Worm (Caenorhabditis elegans): ENCODE results near the gene amt-2.

amt-2 gene

ce11 chrIV:13079119-13079518 is 36.9 kb downstream of the amt-2 start, which contains the start of gene C39E9.8:
Gene C39E9.8 (plus strand): TSS chrIV:13079446.
- TF ChIP-seq nhr-28 (tag; optimal IDR thresholded peaks at IDR 0.05) (peak; percentile 76), set-16 (GFP tag; IDR thresholded peaks at IDR 0.05) (no peak), hlh-11 (tag; optimal IDR thresholded peaks at IDR 0.05) (peak; percentile 67), dve-1 (tag; optimal IDR thresholded peaks at IDR 0.05; ENCODE audit: insufficient read depth) (peak; percentile 21), lin-39 (tag; optimal IDR thresholded peaks at IDR 0.05) (no peak), mxl-3 (GFP tag; optimal IDR thresholded peaks at IDR 0.05) (peak; percentile 60), cey-2 (tag; optimal IDR thresholded peaks at IDR 0.05; ENCODE audit: borderline replicate concordance, insufficient read depth) (peak; percentile 80), hlh-30 (tag; optimal IDR thresholded peaks at IDR 0.05; ENCODE audit: insufficient read depth) (peak; percentile 55), mdl-1 (tag; optimal IDR thresholded peaks at IDR 0.05) (peak in 1 of 2 experiments; percentile 28)

ce11 chrIV:13080185-13080584 is 38.0 kb downstream of the amt-2 start:
- peak in 1 of 2 experiments; percentile 5 for TF ChIP-seq mdl-1 (tag; optimal IDR thresholded peaks at IDR 0.05)
- no peak for TF ChIP-seq ztf-11 (tag; optimal IDR thresholded peaks at IDR 0.05)
- TF ChIP-seq nhr-28 (tag; optimal IDR thresholded peaks at IDR 0.05), result peak; percentile 92
- TF ChIP-seq hlh-11 (tag; optimal IDR thresholded peaks at IDR 0.05), result peak; percentile 20
- no peak for TF ChIP-seq duxl-1 (tag; optimal IDR thresholded peaks at IDR 0.05; ENCODE audit: poor library complexity)
- peak; percentile 89 for TF ChIP-seq nhr-11 (tag; optimal IDR thresholded peaks at IDR 0.05)

ce11 chrIV:13080861-13081260 is 38.7 kb downstream of the amt-2 start:
- TF ChIP-seq unc-62 (GFP tag; optimal IDR thresholded peaks at IDR 0.05 in 1 of 2) (peak in 1 of 2 experiments; percentile 94), unc-62 (tag; optimal IDR thresholded peaks at IDR 0.05) (no peak), mxl-2 (GFP tag; conservative IDR thresholded peaks at IDR 0.05) (no peak), nhr-25 (tag; optimal IDR thresholded peaks at IDR 0.05; ENCODE audit: borderline replicate concordance, insufficient read depth) (peak; percentile 8), aha-1 (tag) (peak; percentile 9)

ce11 chrIV:13082106-13082505 is 39.9 kb downstream of the amt-2 start:
- TF ChIP-seq lin-39 (tag; optimal IDR thresholded peaks at IDR 0.05) (no peak), duxl-1 (tag; optimal IDR thresholded peaks at IDR 0.05; ENCODE audit: poor library complexity) (no peak), egl-43 (GFP tag; IDR thresholded peaks at IDR 0.05) (0 out of 2 replicates have a peak, but pooled peaks have one; percentile 40), unc-62 (GFP tag; optimal IDR thresholded peaks at IDR 0.05 in 1 of 2) (peak in 1 of 2 experiments; percentile 98), unc-62 (tag; optimal IDR thresholded peaks at IDR 0.05) (no peak), ctbp-1 (GFP tag; IDR thresholded peaks at IDR 0.05) (0 out of 2 replicates have a peak, but pooled peaks have one; percentile 31), ama-1 (optimal IDR thresholded peaks at IDR 0.05) (peak; percentile 39), ceh-20 (GFP tag; IDR thresholded peaks at IDR 0.05) (0 out of 2 replicates have a peak, but pooled peaks have one; percentile 21), nhr-10 (tag; optimal IDR thresholded peaks at IDR 0.05) (no peak), D1046.2 (GFP tag; IDR thresholded peaks at IDR 0.05) (0 out of 2 replicates have a peak, but pooled peaks have one; percentile 17)

ce11 chrIV:13082836-13083763 is 40.9 kb downstream of the amt-2 start:
- TF ChIP-seq dmd-6 (GFP tag; IDR thresholded peaks at IDR 0.05) (0 out of 2 replicates have a peak, but pooled peaks have one; percentile 18), nhr-48 (tag; optimal IDR thresholded peaks at IDR 0.05) (peak; percentile 1), dve-1 (tag; optimal IDR thresholded peaks at IDR 0.05; ENCODE audit: insufficient read depth) (peak; percentile 39), zfp-3 (GFP tag; conservative IDR thresholded peaks at IDR 0.05) (peak; percentile 51; the same call in 1 of the 2 replicates), unc-62 (GFP tag; optimal IDR thresholded peaks at IDR 0.05 in 1 of 2) (peak in 1 of 2 experiments; percentile 86), unc-62 (tag; optimal IDR thresholded peaks at IDR 0.05) (no peak), ceh-20 (GFP tag; IDR thresholded peaks at IDR 0.05) (peak; percentile 41; the same call in 1 of the 2 replicates), nhr-25 (tag; optimal IDR thresholded peaks at IDR 0.05; ENCODE audit: borderline replicate concordance, insufficient read depth) (peak; percentile 81), jun-1 (tag; optimal IDR thresholded peaks at IDR 0.05) (no peak), madf-9 (GFP tag; conservative IDR thresholded peaks at IDR 0.05) (no peak), T20F7.1 (GFP tag; optimal IDR thresholded peaks at IDR 0.05) (no peak), aha-1 (tag) (peak; percentile 85), dmd-9 (GFP tag; IDR thresholded peaks at IDR 0.05) (0 out of 2 replicates have a peak, but pooled peaks have one; percentile 17), lsy-2 (tag; optimal IDR thresholded peaks at IDR 0.05) (no peak), lim-7 (GFP tag; IDR thresholded peaks at IDR 0.05) (0 out of 2 replicates have a peak, but pooled peaks have one; percentile 38)

Measured in whole organism, L4 larva.